Fruit fly (Drosophila melanogaster) whole organism, pupa: ENCODE results near the gene CG2120.

Experiments used
- CG10348 ChIP-seq: fragments of 200-800 bp; sonication (Bioruptor generic); IDR thresholded peaks from 2 replicates; pipeline ENCODE4 v1.3.6; 2022; ENCODE audit warnings: missing biosample characterization, missing genetic modification characterization
- CG12605 ChIP-seq: fragments of 200-800 bp; sonication (Bioruptor generic); IDR thresholded peaks from 2 replicates; pipeline ENCODE4 v1.3.6; 2022; ENCODE audit warnings: missing biosample characterization, missing genetic modification characterization
- CG13204 ChIP-seq: fragments of 200-800 bp; sonication (Bioruptor generic); optimal IDR thresholded peaks from 2 replicates; lab custom pipeline; 2018; ENCODE audit warnings: missing biosample characterization, mild to moderate bottlenecking, missing genetic modification characterization, moderate library complexity
- CG14655 ChIP-seq: fragments of 200-800 bp; sonication (Bioruptor generic); optimal IDR thresholded peaks from 3 replicates; lab custom pipeline; 2017; ENCODE audit warnings: mild to moderate bottlenecking, missing biosample characterization, missing genetic modification reagents, missing genetic modification characterization
- CG15710 ChIP-seq: fragments of 200-800 bp; sonication (Bioruptor generic); optimal IDR thresholded peaks from 2 replicates; lab custom pipeline; 2018; ENCODE audit warnings: missing biosample characterization, mild to moderate bottlenecking, missing genetic modification characterization, moderate library complexity
- CG17806 ChIP-seq: fragments of 200-800 bp; sonication (Bioruptor generic); optimal IDR thresholded peaks from 2 replicates; lab custom pipeline; 2018; ENCODE audit warnings: missing biosample characterization, mild to moderate bottlenecking, missing genetic modification characterization, moderate library complexity
- CG32121 ChIP-seq: fragments of 200-800 bp; sonication (Bioruptor generic); IDR thresholded peaks from 2 replicates; pipeline ENCODE4 v1.3.6; 2022; ENCODE audit warnings: missing biosample characterization, missing genetic modification characterization
- CG34367 ChIP-seq: fragments of 200-800 bp; sonication (Bioruptor generic); optimal IDR thresholded peaks from 2 replicates; lab custom pipeline; 2018; ENCODE audit warnings: missing biosample characterization, mild to moderate bottlenecking, missing genetic modification characterization
- CG4496 ChIP-seq: fragments of 200-800 bp; sonication (Bioruptor generic); IDR thresholded peaks from 3 replicates; pipeline ENCODE4 v1.3.6; 2022; ENCODE audit warnings: missing biosample characterization, missing genetic modification characterization
- CG8159 ChIP-seq: fragments of 200-800 bp; sonication (Bioruptor generic); optimal IDR thresholded peaks from 3 replicates; lab custom pipeline; 2018; ENCODE audit warnings: missing biosample characterization, mild to moderate bottlenecking, missing genetic modification characterization, moderate library complexity
- CG8301 ChIP-seq: fragments of 200-800 bp; sonication (Bioruptor generic); optimal IDR thresholded peaks from 2 replicates; lab custom pipeline; 2018; ENCODE audit warnings: missing biosample characterization, mild to moderate bottlenecking, missing genetic modification characterization
- CG9948 ChIP-seq: fragments of 200-800 bp; sonication (Bioruptor generic); optimal IDR thresholded peaks from 2 replicates; lab custom pipeline; 2018; ENCODE audit warnings: missing biosample characterization, mild to moderate bottlenecking, missing genetic modification characterization, moderate library complexity
- D1 ChIP-seq: fragments of 200-800 bp; sonication (Bioruptor generic); optimal IDR thresholded peaks from 2 replicates; lab custom pipeline; 2018; ENCODE audit warnings: missing biosample characterization, mild to moderate bottlenecking, missing genetic modification characterization, moderate library complexity
- EcR ChIP-seq: fragments of 200-800 bp; sonication (Bioruptor generic); optimal IDR thresholded peaks from 3 replicates; lab custom pipeline; 2019; ENCODE audit warnings: missing biosample characterization, missing genetic modification characterization, mild to moderate bottlenecking, moderate library complexity, missing genetic modification reagents
- Ets98B ChIP-seq: fragments of 200-800 bp; sonication (Bioruptor generic); IDR thresholded peaks from 2 replicates; pipeline ENCODE4 v1.3.6; 2022; ENCODE audit warnings: missing biosample characterization, missing genetic modification characterization
- Pif1A ChIP-seq: fragments of 200-800 bp; sonication (Bioruptor generic); optimal IDR thresholded peaks from 3 replicates; lab custom pipeline; 2016; ENCODE audit warnings: missing biosample characterization, missing genetic modification characterization
- Pif1B ChIP-seq: fragments of 200-800 bp; sonication (Bioruptor generic); optimal IDR thresholded peaks from 3 replicates; lab custom pipeline; 2016; ENCODE audit warnings: missing biosample characterization, missing genetic modification characterization
- Snoo ChIP-seq: fragments of 200-800 bp; sonication (Bioruptor generic); optimal IDR thresholded peaks from 3 replicates; lab custom pipeline; 2017; ENCODE audit warnings: missing biosample characterization, mild to moderate bottlenecking, missing genetic modification characterization, inconsistent platforms
- fd96Ca ChIP-seq: fragments of 200-800 bp; sonication (Bioruptor generic); IDR thresholded peaks from 3 replicates; pipeline ENCODE4 v1.3.6; 2022; ENCODE audit warnings: missing biosample characterization, missing genetic modification characterization
- gl ChIP-seq: fragments of 200-800 bp; sonication (Bioruptor generic); optimal IDR thresholded peaks from 2 replicates; lab custom pipeline; 2018; ENCODE audit warnings: missing biosample characterization, mild to moderate bottlenecking, missing genetic modification characterization
- rn ChIP-seq: fragments of 200-800 bp; sonication (Bioruptor generic); IDR thresholded peaks from 2 replicates; pipeline ENCODE4 v1.3.6; 2022; ENCODE audit warnings: missing biosample characterization, missing genetic modification characterization

Gene CG2120

DNA sequence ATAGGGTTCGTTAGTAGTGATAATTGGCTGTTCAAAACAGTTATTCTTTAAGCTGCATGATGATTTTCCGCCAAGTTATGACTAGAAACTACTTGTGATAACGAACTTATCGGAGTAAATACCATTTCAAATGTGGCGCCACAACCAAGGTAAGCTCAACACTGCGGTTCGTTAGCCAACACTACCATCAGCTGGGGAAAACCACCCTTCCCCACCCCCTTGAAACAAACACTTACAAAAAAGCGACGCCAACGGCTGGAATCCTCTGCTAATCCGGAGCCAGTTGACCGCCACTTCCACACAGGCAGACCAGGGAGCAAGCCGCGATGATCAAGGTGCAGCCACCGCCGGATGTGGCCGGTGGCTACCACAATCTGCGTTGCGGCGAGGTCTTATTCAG is 17.1 kb downstream of the CG2120 start, which contains the start of gene CG18262:
TSS of gene CG18262 (plus strand) at position 231 of the 400 bp plus-strand sequence.
- TF ChIP-seq fd96Ca: 0 out of 3 replicates have a peak, but pooled peaks have one; percentile 19
- TF ChIP-seq CG10348 (GFP tag; lab: Robert Waterston, UW): no peak

DNA sequence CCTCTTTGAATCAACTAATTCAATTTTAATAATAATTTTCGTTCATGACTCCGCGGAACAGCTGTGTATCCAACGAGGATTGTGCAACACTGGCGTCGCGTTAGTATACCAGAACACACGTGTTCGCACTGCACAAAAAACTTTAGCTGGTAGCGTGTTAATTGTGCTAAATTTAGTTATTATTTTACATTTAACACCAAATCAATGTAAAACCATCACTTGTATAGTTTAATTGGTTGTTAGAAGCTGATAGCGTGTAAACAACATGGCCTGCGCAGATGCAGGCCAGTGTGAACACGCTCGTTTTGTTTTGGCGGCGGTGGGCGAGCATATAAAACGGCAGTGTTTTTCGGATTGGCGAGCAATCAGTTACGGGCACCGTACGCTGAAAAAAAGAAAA is 21.7 kb downstream of the CG2120 start, which contains the start of the genes Traf6 and GIIIspla2:
TSS of gene Traf6 (minus strand) at position 93 of the 400 bp plus-strand sequence.
TSS of gene GIIIspla2 (plus strand) at position 335 of the 400 bp plus-strand sequence.
- TF ChIP-seq Pif1A (GFP tag; lab: Kevin White, UChicago): no peak
- no peak for TF ChIP-seq gl (tag; lab: Kevin White, UChicago)
- TF ChIP-seq rn (GFP tag; lab: Robert Waterston, UW): peak; percentile 71
- TF ChIP-seq D1 (tag; lab: Kevin White, UChicago): no peak
- peak; percentile 65 for TF ChIP-seq CG9948
- peak; percentile 70 for TF ChIP-seq CG8301 (tag; lab: Kevin White, UChicago)
- no peak for TF ChIP-seq CG14655 (GFP tag; lab: Kevin White, UChicago)
- peak; percentile 79 for TF ChIP-seq CG4496 (GFP tag; lab: Robert Waterston, UW)
- peak; percentile 52 for TF ChIP-seq CG17806 (tag; lab: Kevin White, UChicago)
- peak; percentile 78 for TF ChIP-seq CG15710 (tag; lab: Kevin White, UChicago)
- TF ChIP-seq CG10348 (GFP tag; lab: Robert Waterston, UW): no peak
- TF ChIP-seq Snoo (tag; lab: Kevin White, UChicago): peak; percentile 63
- TF ChIP-seq CG8159 (tag; lab: Kevin White, UChicago): peak; percentile 71
- TF ChIP-seq CG12605: no peak
- peak; percentile 60 for TF ChIP-seq CG32121
- TF ChIP-seq Pif1B (GFP tag; lab: Kevin White, UChicago): no peak
- peak; percentile 72 for TF ChIP-seq Ets98B (GFP tag; lab: Robert Waterston, UW)
- peak; percentile 53 for TF ChIP-seq CG34367 (tag; lab: Kevin White, UChicago)
- TF ChIP-seq CG13204: no peak
- TF ChIP-seq EcR: no peak
- peak; percentile 83; the same call in 2 of the 3 replicates for TF ChIP-seq fd96Ca

DNA sequence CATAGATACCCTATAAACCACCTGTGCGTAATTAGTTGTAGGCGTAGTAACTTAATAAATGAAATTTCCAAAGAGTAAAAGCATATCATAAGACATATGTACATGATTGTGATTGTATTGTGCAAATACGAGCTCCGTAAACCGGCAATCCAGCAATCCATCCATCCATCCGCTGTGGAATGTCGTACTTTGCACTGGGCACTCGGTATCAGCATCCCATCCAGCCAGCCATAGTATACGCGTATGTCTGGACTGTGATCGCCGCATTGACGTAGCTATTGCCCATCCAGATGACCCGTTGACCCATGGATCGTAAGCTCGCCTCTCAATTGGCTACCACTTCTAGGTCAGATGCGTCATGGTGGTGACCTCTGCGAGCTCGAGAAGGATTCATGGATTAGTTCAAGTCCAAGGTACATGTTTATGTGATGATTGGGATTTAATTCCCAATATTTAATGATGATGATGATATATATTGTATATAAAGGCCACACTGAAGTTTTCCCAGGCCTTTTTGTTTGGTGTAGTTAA is 23.4 kb downstream of the CG2120 start:
- peak; percentile 25; the same call in 1 of the 2 replicates for TF ChIP-seq CG32121
- TF ChIP-seq CG10348 (GFP tag; lab: Robert Waterston, UW): no peak
- no peak for TF ChIP-seq CG17806 (tag; lab: Kevin White, UChicago)
- TF ChIP-seq CG13204: peak; percentile 68
- TF ChIP-seq CG15710 (tag; lab: Kevin White, UChicago): no peak
- TF ChIP-seq CG4496 (GFP tag; lab: Robert Waterston, UW): peak; percentile 43; the same call in 1 of the 3 replicates
- no peak for TF ChIP-seq EcR
- TF ChIP-seq gl (tag; lab: Kevin White, UChicago): peak; percentile 88
- TF ChIP-seq Pif1B (GFP tag; lab: Kevin White, UChicago): no peak
- no peak for TF ChIP-seq Pif1A (GFP tag; lab: Kevin White, UChicago)
- peak; percentile 72 for TF ChIP-seq CG12605
- TF ChIP-seq CG9948: no peak
- no peak for TF ChIP-seq D1 (tag; lab: Kevin White, UChicago)
- peak; percentile 28 for TF ChIP-seq CG8159 (tag; lab: Kevin White, UChicago)
- TF ChIP-seq CG14655 (GFP tag; lab: Kevin White, UChicago): peak; percentile 50
- TF ChIP-seq Ets98B (GFP tag; lab: Robert Waterston, UW): peak; percentile 29; the same call in 1 of the 2 replicates
- TF ChIP-seq CG8301 (tag; lab: Kevin White, UChicago): peak; percentile 18
- TF ChIP-seq Snoo (tag; lab: Kevin White, UChicago): peak; percentile 5
- TF ChIP-seq fd96Ca: 0 out of 3 replicates have a peak, but pooled peaks have one; percentile 19
- TF ChIP-seq CG34367 (tag; lab: Kevin White, UChicago): peak; percentile 26
- TF ChIP-seq rn (GFP tag; lab: Robert Waterston, UW): no peak

DNA sequence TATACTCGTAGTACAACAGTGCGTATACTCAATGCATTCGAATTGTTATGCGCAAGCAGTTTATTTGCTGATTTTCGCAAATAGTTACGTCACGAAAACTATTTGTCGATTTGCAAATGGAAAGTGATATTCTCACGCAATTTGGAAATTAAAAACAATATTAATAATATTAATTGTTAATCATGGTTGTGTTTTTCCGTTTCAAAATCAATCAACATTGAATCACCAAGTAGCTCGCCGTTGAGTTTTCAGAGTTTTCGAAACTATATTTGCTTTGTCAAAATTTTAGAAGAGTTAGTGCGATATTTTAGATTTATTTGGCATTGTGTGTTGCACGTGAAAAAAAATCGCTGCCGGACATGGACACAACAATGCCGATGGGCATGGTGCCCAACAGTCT is 24.1 kb downstream of the CG2120 start, which contains the start of gene CG15337:
TSS of gene CG15337 (plus strand) at position 301 of the 400 bp plus-strand sequence.
- TF ChIP-seq CG17806 (tag; lab: Kevin White, UChicago) (no peak), CG12605 (no peak), CG10348 (GFP tag; lab: Robert Waterston, UW) (no peak), CG32121 (no peak), gl (tag; lab: Kevin White, UChicago) (no peak), CG4496 (GFP tag; lab: Robert Waterston, UW) (no peak), Snoo (tag; lab: Kevin White, UChicago) (no peak), D1 (tag; lab: Kevin White, UChicago) (no peak), CG13204 (no peak), Pif1B (GFP tag; lab: Kevin White, UChicago) (no peak), CG14655 (GFP tag; lab: Kevin White, UChicago) (no peak), CG15710 (tag; lab: Kevin White, UChicago) (no peak)

DNA sequence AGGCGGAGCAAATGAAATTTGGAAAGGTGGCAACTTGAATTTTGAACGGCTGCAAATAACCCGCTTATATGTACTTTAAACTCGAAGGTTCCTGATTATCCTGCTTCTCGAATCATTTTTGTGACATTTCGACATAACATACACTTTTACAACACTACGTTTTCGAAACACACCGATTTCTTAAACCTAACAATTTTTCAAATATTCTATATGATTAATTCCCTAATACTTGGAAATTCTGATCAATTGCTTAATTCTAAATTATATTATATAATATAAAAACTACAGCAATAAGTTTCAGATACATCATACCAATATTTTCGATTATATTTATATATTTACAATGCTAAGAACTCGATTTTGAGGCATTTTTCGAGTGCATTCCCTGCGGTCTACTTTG is 27.1 kb downstream of the CG2120 start, which contains the start of gene CG10761:
TSS of gene CG10761 (minus strand) at position 101 of the 400 bp plus-strand sequence.
- TF ChIP-seq CG8159 (tag; lab: Kevin White, UChicago) (no peak), Snoo (tag; lab: Kevin White, UChicago) (no peak), CG34367 (tag; lab: Kevin White, UChicago) (no peak), CG4496 (GFP tag; lab: Robert Waterston, UW) (no peak), CG13204 (no peak), CG9948 (no peak), Ets98B (GFP tag; lab: Robert Waterston, UW) (no peak), gl (tag; lab: Kevin White, UChicago) (no peak)
